Fruit fly (Drosophila melanogaster) Kc167 (cell line): ENCODE data around the gene CG13073.

Source experiments
- Myc ChIP-seq: fragments of >200 bp; optimal IDR thresholded peaks from 2 replicates; lab custom pipeline; 2017; ENCODE audit warnings: missing external identifiers
- Sin3A ChIP-seq: fragments of >200 bp; optimal IDR thresholded peaks from 2 replicates; lab custom pipeline; 2018; ENCODE audit warnings: missing external identifiers
- h ChIP-seq: fragments of >200 bp; optimal IDR thresholded peaks from 3 replicates; lab custom pipeline; 2018; ENCODE audit warnings: missing external identifiers
- insv ChIP-seq: fragments of >200 bp; optimal IDR thresholded peaks from 3 replicates; lab custom pipeline; 2018; ENCODE audit warnings: missing external identifiers
- psq ChIP-seq: fragments of >200 bp; optimal IDR thresholded peaks from 2 replicates; lab custom pipeline; 2017; ENCODE audit warnings: missing external identifiers
- ttk ChIP-seq: sonication (Bioruptor generic); optimal IDR thresholded peaks from 2 replicates; lab custom pipeline; 2017; ENCODE audit warnings: missing external identifiers

CG13073 gene

DNA sequence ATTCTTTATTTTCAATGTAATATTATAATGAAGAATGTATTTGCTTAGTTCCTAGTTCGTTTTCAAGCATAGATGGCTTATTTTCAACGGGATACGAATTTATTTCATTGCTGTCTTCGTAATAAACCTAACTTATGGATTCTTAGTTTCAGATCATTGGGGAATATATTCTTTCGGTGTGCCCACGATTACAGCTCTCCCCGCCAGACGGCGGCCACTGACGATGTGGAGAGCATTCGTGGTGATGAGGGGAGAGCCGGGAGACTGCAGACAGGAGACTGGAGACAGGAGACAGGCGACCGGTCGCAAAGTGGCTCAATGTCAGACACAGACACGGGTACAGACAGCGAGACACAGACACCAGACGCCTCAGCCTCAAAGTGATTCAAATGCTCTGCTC is 39.8 kb downstream of the CG13073 start:
- TF ChIP-seq h (lab: Kevin White, UChicago) (no peak), Sin3A (no peak)

DNA sequence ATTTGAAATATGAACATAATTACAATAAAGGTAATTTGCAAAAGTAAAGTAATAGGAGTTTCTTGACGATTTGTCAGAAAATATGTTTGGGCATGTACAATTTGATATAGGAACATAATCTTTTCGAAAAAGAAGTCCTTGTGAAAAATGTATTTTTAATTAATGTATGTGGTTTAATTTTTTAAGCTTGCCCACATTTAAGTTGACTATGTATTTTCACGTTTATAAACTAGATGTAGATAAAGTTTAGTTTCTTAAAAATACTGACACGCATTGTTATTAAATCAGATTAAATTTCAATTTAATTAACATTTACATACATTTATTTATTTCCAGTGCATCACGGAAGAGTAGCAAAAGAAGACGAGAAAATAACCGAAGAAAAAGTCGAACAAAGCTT is 40.6 kb downstream of the CG13073 start:
- TF ChIP-seq ttk (lab: Kevin White, UChicago): no peak
- no peak for TF ChIP-seq h (lab: Kevin White, UChicago)
- no peak for TF ChIP-seq Sin3A

DNA sequence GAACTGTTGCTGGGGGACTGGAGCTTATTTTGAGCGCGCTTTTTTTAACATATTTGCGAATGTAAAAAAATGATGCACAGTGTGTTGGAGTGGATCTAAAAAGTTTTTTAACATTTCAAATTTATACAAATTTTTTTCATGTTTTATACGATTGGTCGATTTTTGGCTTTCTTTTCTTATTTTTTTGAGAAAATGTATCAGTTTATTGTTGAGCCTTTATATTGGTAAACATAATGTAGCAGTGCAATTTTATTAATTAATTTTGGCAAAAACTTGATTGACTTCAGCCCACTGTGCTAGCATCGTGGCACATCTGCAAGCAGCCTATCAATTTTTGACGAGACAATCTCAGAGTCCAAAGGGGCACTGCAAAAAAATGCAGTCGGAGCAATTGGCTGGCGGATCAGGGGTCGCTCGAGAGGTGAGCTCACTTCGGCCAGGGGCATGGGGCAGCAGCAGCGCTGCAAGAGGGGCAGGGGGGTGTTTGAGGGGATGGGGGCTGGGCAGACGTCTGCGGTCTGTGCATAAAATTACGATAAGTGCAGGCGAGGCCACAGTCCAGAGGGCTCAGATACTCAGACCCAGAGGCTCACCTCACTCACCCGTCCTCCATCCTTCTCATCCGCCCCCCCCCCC is 41.4 kb downstream of the CG13073 start:
- TF ChIP-seq Myc (lab: Kevin White, UChicago): no peak
- no peak for TF ChIP-seq h (lab: Kevin White, UChicago)
- no peak for TF ChIP-seq ttk (lab: Kevin White, UChicago)

DNA sequence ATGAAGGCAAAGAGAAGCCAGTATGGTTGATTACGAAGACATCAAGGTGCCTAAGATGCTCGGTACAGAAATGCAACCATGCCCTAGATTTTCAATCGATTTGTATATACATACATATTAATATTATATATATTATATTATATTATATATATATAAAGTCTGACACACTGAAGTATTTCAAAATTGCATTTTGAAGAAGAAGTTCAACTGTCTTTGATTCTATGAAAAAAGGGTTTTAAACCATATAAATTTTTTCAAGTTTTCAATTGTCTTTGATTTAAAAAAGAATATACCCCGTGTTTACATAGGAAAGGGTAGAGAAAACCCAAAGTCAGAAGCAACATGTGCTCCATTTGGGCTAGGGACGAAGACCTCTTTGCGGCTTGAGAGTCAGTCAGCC is 42.3 kb downstream of the CG13073 start:
- TF ChIP-seq ttk (lab: Kevin White, UChicago) (no peak), psq (lab: Kevin White, UChicago) (no peak), Myc (lab: Kevin White, UChicago) (no peak), h (lab: Kevin White, UChicago) (no peak), Sin3A (no peak), insv (lab: Kevin White, UChicago) (no peak)

DNA sequence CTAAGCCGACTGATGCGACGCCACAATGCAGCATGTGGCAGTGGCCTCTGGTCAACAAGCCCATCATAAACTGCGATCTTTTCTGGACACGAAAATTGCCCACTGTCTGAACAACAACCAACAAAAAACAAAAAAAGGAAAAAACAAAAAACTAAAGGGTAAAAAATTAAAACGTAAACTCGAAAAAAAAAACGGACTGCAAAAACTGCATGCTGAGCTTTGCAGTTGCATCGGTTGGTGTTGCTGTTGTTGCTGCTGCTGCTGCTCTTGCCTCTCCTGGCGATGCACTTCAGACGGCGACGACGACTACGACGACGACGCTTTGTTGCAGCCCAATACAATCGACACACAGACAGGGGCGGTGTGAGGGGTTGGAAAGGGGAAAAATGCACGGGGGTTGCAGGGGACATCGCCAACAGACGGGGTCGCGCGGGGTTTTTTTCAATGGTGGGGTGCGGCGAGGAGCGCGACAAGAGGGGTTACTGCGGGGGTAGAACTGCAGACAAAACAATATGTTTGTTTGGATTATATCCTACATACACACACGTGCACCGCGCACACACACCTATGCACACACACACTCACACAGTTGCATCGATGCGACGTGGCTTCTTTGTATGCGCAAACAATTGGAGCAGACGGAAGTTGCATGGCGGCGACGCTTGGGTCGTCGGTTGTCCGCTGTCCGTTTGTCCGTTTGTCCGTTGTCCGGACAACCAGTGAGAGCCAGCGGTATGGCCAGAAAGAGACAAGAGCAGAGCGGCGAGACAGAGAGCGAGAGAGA is 43.1 kb downstream of the CG13073 start:
- TF ChIP-seq psq (lab: Kevin White, UChicago) (no peak), Myc (lab: Kevin White, UChicago) (no peak), h (lab: Kevin White, UChicago) (no peak), insv (lab: Kevin White, UChicago) (no peak), ttk (lab: Kevin White, UChicago) (no peak), Sin3A (no peak)

DNA sequence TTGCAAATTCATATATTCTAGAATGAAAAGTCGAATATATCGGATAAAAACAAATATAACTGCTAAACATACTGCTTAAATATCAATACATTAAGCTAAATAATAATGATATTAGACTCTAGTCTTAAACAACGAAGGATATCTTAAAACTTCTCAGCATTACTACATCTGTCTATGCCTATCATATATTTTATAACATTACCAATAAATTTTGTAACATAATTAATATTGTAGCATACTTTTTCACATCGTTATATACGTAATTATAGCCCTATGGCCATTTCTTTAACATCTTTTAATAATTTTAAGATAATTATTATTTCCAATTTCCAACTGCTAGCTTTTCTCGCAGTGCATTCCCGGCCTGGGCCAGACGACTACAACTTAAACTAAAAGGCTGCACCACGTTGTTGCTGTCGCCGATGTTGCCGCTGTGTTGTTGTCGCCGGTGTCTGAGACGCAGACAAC is 44.3 kb downstream of the CG13073 start:
- TF ChIP-seq Myc (lab: Kevin White, UChicago): no peak
- TF ChIP-seq h (lab: Kevin White, UChicago): no peak
- TF ChIP-seq insv (lab: Kevin White, UChicago): no peak
- TF ChIP-seq Sin3A: no peak
- TF ChIP-seq psq (lab: Kevin White, UChicago): no peak
- TF ChIP-seq ttk (lab: Kevin White, UChicago): no peak

DNA sequence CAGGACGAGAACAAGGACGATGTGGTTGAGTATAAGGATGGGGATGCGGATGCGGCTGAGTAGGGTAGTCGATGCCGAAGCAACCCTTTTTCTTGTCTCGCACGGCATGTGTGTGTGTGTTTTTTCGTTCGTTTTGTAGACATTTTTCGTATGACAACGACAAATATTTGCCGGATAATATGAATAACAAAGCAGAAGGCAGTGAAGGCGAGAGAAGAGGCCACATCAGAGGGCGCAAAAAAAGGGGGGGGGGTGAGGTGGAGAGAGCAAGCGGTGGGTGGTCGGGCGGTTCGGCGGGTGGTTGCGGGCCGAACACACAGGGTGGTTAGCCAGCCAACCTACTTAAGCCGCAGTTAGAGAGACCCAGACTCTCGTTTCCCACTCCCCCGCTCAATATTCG is 44.7 kb downstream of the CG13073 start:
- TF ChIP-seq h (lab: Kevin White, UChicago): no peak
- no peak for TF ChIP-seq psq (lab: Kevin White, UChicago)
- no peak for TF ChIP-seq insv (lab: Kevin White, UChicago)
- no peak for TF ChIP-seq Myc (lab: Kevin White, UChicago)
- TF ChIP-seq Sin3A: no peak
- no peak for TF ChIP-seq ttk (lab: Kevin White, UChicago)

DNA sequence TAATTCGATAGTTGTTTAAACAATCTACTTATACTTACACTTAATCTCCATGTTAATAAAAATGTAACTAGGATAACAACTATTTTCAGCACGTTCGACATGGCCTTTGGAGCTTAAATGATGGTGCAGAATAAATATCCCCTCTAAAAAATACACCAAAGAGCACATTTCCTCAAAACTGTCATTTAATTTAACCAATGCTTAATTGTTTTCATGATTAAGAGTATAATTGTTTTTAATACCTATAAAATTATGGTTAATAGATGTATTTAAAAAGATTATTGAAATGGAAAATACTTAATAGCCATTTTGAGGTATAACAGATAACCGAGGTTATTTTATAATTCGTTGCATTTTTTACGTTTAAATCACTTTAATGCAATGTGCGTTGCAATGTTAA is 45.8 kb downstream of the CG13073 start, which contains the start of gene CG33795:
TSS of gene CG33795 (minus strand) at position 101 of the 400 bp plus-strand sequence.
- TF ChIP-seq insv (lab: Kevin White, UChicago) (no peak), ttk (lab: Kevin White, UChicago) (no peak), Myc (lab: Kevin White, UChicago) (no peak), Sin3A (no peak), h (lab: Kevin White, UChicago) (no peak), psq (lab: Kevin White, UChicago) (no peak)

DNA sequence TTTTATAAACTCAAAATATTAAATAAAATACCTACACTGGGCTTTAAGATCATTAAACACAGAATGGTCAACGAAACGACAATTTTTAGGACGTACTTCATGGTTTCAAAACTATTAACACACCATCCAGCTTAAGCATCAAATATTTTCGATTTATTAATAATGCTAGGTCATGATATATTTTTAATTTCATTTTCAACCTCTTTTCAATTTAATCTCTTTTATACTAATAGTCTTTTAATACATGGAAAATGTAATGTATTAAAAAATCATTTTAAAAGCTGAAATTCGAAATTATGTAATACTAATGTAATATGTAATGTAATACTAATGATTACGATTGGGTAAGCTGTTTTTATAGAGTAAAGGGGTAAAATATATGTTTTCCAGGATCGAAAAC is 47.1 kb downstream of the CG13073 start, which contains the start of gene CG33796:
TSS of gene CG33796 (minus strand) at position 101 of the 400 bp plus-strand sequence.
- TF ChIP-seq ttk (lab: Kevin White, UChicago) (no peak), psq (lab: Kevin White, UChicago) (no peak), Sin3A (no peak), Myc (lab: Kevin White, UChicago) (no peak), h (lab: Kevin White, UChicago) (no peak), insv (lab: Kevin White, UChicago) (no peak)

DNA sequence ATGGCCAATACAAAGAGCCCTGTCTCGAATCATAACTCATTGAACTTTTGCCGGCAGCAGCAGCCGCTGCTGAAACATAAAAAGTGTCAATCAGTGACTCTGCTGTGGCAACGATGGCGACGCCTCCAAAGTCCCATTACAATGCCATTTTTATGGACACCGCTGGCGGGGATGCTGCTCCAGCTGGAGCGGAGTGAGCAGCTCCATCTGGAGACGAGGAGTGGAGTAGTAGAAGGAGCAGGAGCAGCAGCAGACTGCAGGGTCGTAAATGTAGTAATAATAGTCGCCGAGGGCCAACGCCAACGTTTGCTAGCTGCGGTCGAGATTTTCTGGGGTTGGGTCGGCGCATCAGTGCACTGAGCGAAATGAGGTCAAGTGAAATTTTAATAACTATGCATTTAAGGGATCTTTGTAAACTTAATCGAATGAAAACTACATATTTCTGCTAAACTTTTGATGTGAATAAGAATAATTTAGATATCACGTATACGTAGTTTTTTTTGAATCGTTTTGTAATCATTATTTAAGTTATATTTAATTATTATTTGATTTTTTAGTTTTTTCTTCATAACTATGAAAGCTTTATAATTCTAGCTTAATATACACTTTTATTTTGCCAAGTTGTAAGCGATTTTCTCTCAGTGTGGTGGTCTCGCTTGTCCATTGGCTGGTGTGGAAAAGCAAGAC is 48.5 kb downstream of the CG13073 start:
- TF ChIP-seq h (lab: Kevin White, UChicago): no peak
- no peak for TF ChIP-seq psq (lab: Kevin White, UChicago)
- TF ChIP-seq Myc (lab: Kevin White, UChicago): no peak
- TF ChIP-seq ttk (lab: Kevin White, UChicago): no peak
- no peak for TF ChIP-seq insv (lab: Kevin White, UChicago)
- TF ChIP-seq Sin3A: no peak

DNA sequence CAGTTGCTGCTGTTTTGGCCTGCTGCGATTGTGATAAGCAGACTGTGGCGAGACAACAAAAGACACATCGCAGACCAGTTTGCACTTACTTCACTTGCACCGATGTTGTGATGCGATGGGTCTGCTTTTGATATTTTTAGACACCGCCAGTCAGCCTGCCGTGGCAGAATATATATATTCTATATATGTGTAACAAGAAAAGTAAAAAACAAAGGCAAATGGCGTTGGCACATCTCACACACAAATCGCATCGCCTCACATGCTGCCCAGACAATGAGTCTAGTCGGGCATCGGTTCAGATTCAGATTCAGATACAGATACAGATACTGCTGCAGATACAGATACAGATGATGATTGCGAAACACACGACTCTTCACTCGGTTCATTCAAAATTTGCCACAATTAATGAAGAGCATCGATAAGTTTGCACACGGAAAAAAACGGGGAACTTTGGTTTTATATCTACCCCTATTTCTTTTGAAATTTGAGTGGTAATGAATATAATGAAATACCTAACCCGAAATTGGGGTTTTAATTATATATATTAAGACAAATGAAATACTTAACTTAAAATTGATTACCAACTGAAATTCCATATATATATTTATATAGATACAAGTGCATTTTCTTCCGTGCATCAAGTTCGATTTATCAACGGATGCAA is 49.2 kb downstream of the CG13073 start:
- TF ChIP-seq insv (lab: Kevin White, UChicago) (no peak), Myc (lab: Kevin White, UChicago) (no peak), Sin3A (no peak), psq (lab: Kevin White, UChicago) (no peak), h (lab: Kevin White, UChicago) (no peak), ttk (lab: Kevin White, UChicago) (no peak)
